Fruit fly (Drosophila melanogaster) whole organism, embryonic: ENCODE data around the gene p23.
A peak's percentile ranks its signal among the peaks of the same experiment; 100 is the strongest.

ENCODE experiments used
- Asciz ChIP-seq: fragments of 200-800 bp; sonication (Bioruptor generic); optimal IDR thresholded peaks from 2 replicates; lab custom pipeline; 2017; ENCODE audit warnings: missing biosample characterization, mild to moderate bottlenecking, missing genetic modification characterization, missing genetic modification reagents
- CG10654 ChIP-seq: fragments of 200-800 bp; sonication (Bioruptor generic); optimal IDR thresholded peaks from 2 replicates; lab custom pipeline; 2016; ENCODE audit warnings: missing biosample characterization, missing genetic modification characterization
- CG10979 ChIP-seq: fragments of 200-800 bp; sonication (Bioruptor generic); optimal IDR thresholded peaks from 2 replicates; lab custom pipeline; 2018; ENCODE audit warnings: missing biosample characterization, mild to moderate bottlenecking, missing genetic modification characterization, moderate library complexity
- CG11723 ChIP-seq: fragments of 200-800 bp; sonication (Bioruptor generic); optimal IDR thresholded peaks from 2 replicates; lab custom pipeline; 2017; ENCODE audit warnings: missing biosample characterization, mild to moderate bottlenecking, missing genetic modification characterization
- CG12219 ChIP-seq: fragments of 200-800 bp; sonication (Bioruptor generic); optimal IDR thresholded peaks from 3 replicates; lab custom pipeline; 2018; ENCODE audit warnings: missing biosample characterization, mild to moderate bottlenecking, missing genetic modification characterization
- CG12299 ChIP-seq: fragments of 200-800 bp; sonication (Bioruptor generic); optimal IDR thresholded peaks from 2 replicates; lab custom pipeline; 2018; ENCODE audit warnings: missing biosample characterization, mild to moderate bottlenecking, missing genetic modification characterization
- CG12942 ChIP-seq: fragments of 200-800 bp; sonication (Bioruptor generic); optimal IDR thresholded peaks from 3 replicates; lab custom pipeline; 2016; ENCODE audit warnings: missing biosample characterization, missing genetic modification characterization
- CG14441 ChIP-seq: fragments of 200-800 bp; sonication (Bioruptor generic); IDR thresholded peaks from 2 replicates; pipeline ENCODE4 v1.3.6; 2022; ENCODE audit warnings: missing biosample characterization, missing genetic modification characterization
- CG1529 ChIP-seq: fragments of 200-800 bp; sonication (Bioruptor generic); optimal IDR thresholded peaks from 3 replicates; lab custom pipeline; 2018; ENCODE audit warnings: missing biosample characterization, missing genetic modification characterization
- CG1603 ChIP-seq: fragments of 200-800 bp; sonication (Bioruptor generic); optimal IDR thresholded peaks from 2 replicates; lab custom pipeline; 2019; ENCODE audit warnings: missing biosample characterization, mild to moderate bottlenecking, missing genetic modification characterization, moderate library complexity
- CG16813 ChIP-seq: fragments of 200-800 bp; sonication (Bioruptor generic); IDR thresholded peaks from 3 replicates; pipeline ENCODE4 v1.3.6; 2022; ENCODE audit warnings: missing biosample characterization, missing genetic modification characterization; ENCODE audit not compliant: partially characterized antibody
- CG17802 ChIP-seq: fragments of 200-800 bp; sonication (Bioruptor generic); optimal IDR thresholded peaks from 2 replicates; lab custom pipeline; 2018; ENCODE audit warnings: missing biosample characterization, mild to moderate bottlenecking, missing genetic modification characterization, moderate library complexity
- CG30020 ChIP-seq: fragments of 200-800 bp; optimal IDR thresholded peaks from 2 replicates; lab custom pipeline; 2019; ENCODE audit warnings: missing biosample characterization, mild to moderate bottlenecking, missing genetic modification characterization, moderate library complexity
- CG30403 ChIP-seq: fragments of 200-800 bp; sonication (Bioruptor generic); optimal IDR thresholded peaks from 3 replicates; lab custom pipeline; 2016; ENCODE audit warnings: missing biosample characterization, missing genetic modification characterization
- CG31224 ChIP-seq: fragments of 200-800 bp; sonication (Bioruptor generic); IDR thresholded peaks from 2 replicates; pipeline ENCODE4 v1.3.6; 2022; ENCODE audit warnings: missing biosample characterization, missing genetic modification characterization
- CG33213 ChIP-seq: fragments of 200-800 bp; sonication (Bioruptor generic); optimal IDR thresholded peaks from 3 replicates; lab custom pipeline; 2016; ENCODE audit warnings: missing biosample characterization, missing genetic modification characterization
- CG4617 ChIP-seq: fragments of 200-800 bp; sonication (Bioruptor generic); optimal IDR thresholded peaks from 3 replicates; lab custom pipeline; 2016; ENCODE audit warnings: missing biosample characterization, missing genetic modification characterization, borderline replicate concordance
- CG4730 ChIP-seq: fragments of 200-800 bp; sonication (Bioruptor generic); IDR thresholded peaks from 2 replicates; pipeline ENCODE4 v1.3.6; 2022; ENCODE audit warnings: missing biosample characterization, missing genetic modification characterization
- CG7745 ChIP-seq: fragments of 200-800 bp; sonication (Bioruptor generic); optimal IDR thresholded peaks from 2 replicates; lab custom pipeline; 2018; ENCODE audit warnings: missing biosample characterization, mild to moderate bottlenecking, missing genetic modification characterization, moderate library complexity
- CG7786 ChIP-seq: fragments of 200-800 bp; sonication (Bioruptor generic); optimal IDR thresholded peaks from 2 replicates; lab custom pipeline; 2016; ENCODE audit warnings: missing biosample characterization, missing genetic modification characterization
- CG8765 ChIP-seq: fragments of 200-800 bp; sonication (Bioruptor generic); IDR thresholded peaks from 2 replicates; pipeline ENCODE4 v1.3.6; 2022; ENCODE audit warnings: missing biosample characterization, missing genetic modification characterization
- CG9932 ChIP-seq: fragments of 200-800 bp; sonication (Bioruptor generic); IDR thresholded peaks from 2 replicates; pipeline ENCODE4 v1.3.6; 2022; ENCODE audit warnings: missing biosample characterization, missing genetic modification characterization
- CrebB ChIP-seq: fragments of 200-800 bp; sonication (Bioruptor generic); optimal IDR thresholded peaks from 3 replicates; lab custom pipeline; 2018; ENCODE audit warnings: missing biosample characterization, mild to moderate bottlenecking, missing genetic modification characterization
- D19B ChIP-seq: fragments of 200-800 bp; sonication (Bioruptor generic); optimal IDR thresholded peaks from 2 replicates; lab custom pipeline; 2017; ENCODE audit warnings: missing biosample characterization, mild to moderate bottlenecking, missing genetic modification characterization
- E2f1 ChIP-seq: fragments of 200-800 bp; sonication (Bioruptor generic); IDR thresholded peaks from 2 replicates; pipeline ENCODE4 v1.3.6; 2022; ENCODE audit warnings: missing biosample characterization, missing genetic modification characterization
- E2f2 ChIP-seq: fragments of 200-800 bp; sonication (Bioruptor generic); IDR thresholded peaks from 2 replicates; pipeline ENCODE4 v1.3.6; 2022; ENCODE audit warnings: missing biosample characterization, missing genetic modification characterization
- Eip74EF ChIP-seq, 2 experiments: fragments of 200-800 bp in 1 of 2; fragments of >200 bp in 1 of 2; sonication (Bioruptor generic) in 1 of 2; optimal IDR thresholded peaks; 2 replicates each; lab custom pipeline; 2017 to 2019; ENCODE audit warnings: missing biosample characterization in 2 of 2, missing genetic modification characterization in 2 of 2, mild to moderate bottlenecking in 1 of 2, moderate library complexity in 1 of 2
- Ets97D ChIP-seq: fragments of 200-800 bp; sonication (Bioruptor generic); optimal IDR thresholded peaks from 3 replicates; lab custom pipeline; 2016; ENCODE audit warnings: missing biosample characterization, missing genetic modification characterization
- Fer3 ChIP-seq: fragments of 200-800 bp; sonication (Bioruptor generic); optimal IDR thresholded peaks from 2 replicates; lab custom pipeline; 2018; ENCODE audit warnings: missing biosample characterization, mild to moderate bottlenecking, missing genetic modification characterization, moderate library complexity
- HLHmδ ChIP-seq: fragments of 200-800 bp; sonication (Bioruptor generic); optimal IDR thresholded peaks from 2 replicates; lab custom pipeline; 2018; ENCODE audit warnings: missing biosample characterization, mild to moderate bottlenecking, missing genetic modification characterization, moderate library complexity
- MTF-1 ChIP-seq: fragments of 200-800 bp; sonication (Bioruptor generic); optimal IDR thresholded peaks from 2 replicates; lab custom pipeline; 2018; ENCODE audit warnings: missing biosample characterization, mild to moderate bottlenecking, missing genetic modification characterization, borderline replicate concordance
- Ptx1 ChIP-seq: fragments of 200-800 bp; sonication (Bioruptor generic); IDR thresholded peaks from 2 replicates; pipeline ENCODE4 v1.3.6; 2022; ENCODE audit warnings: missing biosample characterization, missing genetic modification characterization
- Xrp1 ChIP-seq: fragments of 200-800 bp; sonication (Bioruptor generic); IDR thresholded peaks from 2 replicates; pipeline ENCODE4 v1.3.6; 2022; ENCODE audit warnings: missing biosample characterization, missing genetic modification characterization
- corto ChIP-seq: fragments of 200-800 bp; sonication (Bioruptor generic); optimal IDR thresholded peaks from 2 replicates; lab custom pipeline; 2016; ENCODE audit warnings: missing biosample characterization, mild to moderate bottlenecking, missing genetic modification characterization, moderate library complexity
- crp ChIP-seq, 2 experiments: fragments of 200-800 bp; sonication (Bioruptor generic); optimal IDR thresholded peaks; 2 replicates in 1 of 2; 3 replicates in 1 of 2; lab custom pipeline; 2017; ENCODE audit warnings: missing biosample characterization in 2 of 2, missing genetic modification characterization in 2 of 2, mild to moderate bottlenecking in 1 of 2, moderate library complexity in 1 of 2
- cwo ChIP-seq: fragments of 200-800 bp; sonication (Bioruptor generic); optimal IDR thresholded peaks from 3 replicates; lab custom pipeline; 2017; ENCODE audit warnings: missing biosample characterization, missing genetic modification characterization, mild to moderate bottlenecking, moderate library complexity, missing genetic modification reagents
- eyg ChIP-seq: fragments of 200-800 bp; sonication (Bioruptor generic); optimal IDR thresholded peaks from 3 replicates; lab custom pipeline; 2016; ENCODE audit warnings: missing biosample characterization, missing genetic modification characterization
- fd3F ChIP-seq: fragments of 200-800 bp; sonication (Bioruptor generic); optimal IDR thresholded peaks from 2 replicates; lab custom pipeline; 2018; ENCODE audit warnings: missing biosample characterization, mild to moderate bottlenecking, missing genetic modification characterization, moderate library complexity
- hbn ChIP-seq: fragments of 200-800 bp; sonication (Bioruptor generic); IDR thresholded peaks from 2 replicates; pipeline ENCODE4 v1.3.6; 2022; ENCODE audit warnings: missing biosample characterization, missing genetic modification characterization; ENCODE audit not compliant: partially characterized antibody
- ind ChIP-seq: fragments of 200-800 bp; sonication (Bioruptor generic); optimal IDR thresholded peaks from 3 replicates; lab custom pipeline; 2016; ENCODE audit warnings: missing biosample characterization, missing genetic modification characterization
- insv ChIP-seq, 2 experiments: fragments of 200-800 bp; sonication (Bioruptor generic); optimal IDR thresholded peaks; 3 replicates each; lab custom pipeline; 2016 to 2018; ENCODE audit warnings: missing biosample characterization in 2 of 2, missing genetic modification characterization in 2 of 2
- maf-S ChIP-seq: fragments of 200-800 bp; sonication (Bioruptor generic); optimal IDR thresholded peaks from 2 replicates; lab custom pipeline; 2016; ENCODE audit warnings: missing biosample characterization, missing genetic modification characterization
- nerfin-1 ChIP-seq: fragments of 200-800 bp; sonication (Bioruptor generic); optimal IDR thresholded peaks from 3 replicates; lab custom pipeline; 2019; ENCODE audit warnings: missing biosample characterization, mild to moderate bottlenecking, missing genetic modification characterization, moderate library complexity
- rib ChIP-seq: fragments of 200-800 bp; sonication (Bioruptor generic); IDR thresholded peaks from 2 replicates; pipeline ENCODE4 v1.3.6; 2022; ENCODE audit warnings: missing biosample characterization, missing genetic modification characterization
- slou ChIP-seq: fragments of 200-800 bp; sonication (Bioruptor generic); optimal IDR thresholded peaks from 3 replicates; lab custom pipeline; 2016; ENCODE audit warnings: missing biosample characterization, missing genetic modification characterization
- sob ChIP-seq: fragments of 200-800 bp; sonication (Bioruptor generic); IDR thresholded peaks from 2 replicates; pipeline ENCODE4 v1.3.6; 2022; ENCODE audit warnings: missing biosample characterization, missing genetic modification characterization
- sqz ChIP-seq: fragments of 200-800 bp; sonication (Bioruptor generic); optimal IDR thresholded peaks from 3 replicates; lab custom pipeline; 2018; ENCODE audit warnings: missing biosample characterization, mild to moderate bottlenecking, missing genetic modification characterization
- stc ChIP-seq: fragments of 200-800 bp; sonication (Bioruptor generic); IDR thresholded peaks from 2 replicates; pipeline ENCODE4 v1.3.6; 2022; ENCODE audit warnings: missing biosample characterization, missing genetic modification characterization
- zen ChIP-seq: fragments of 200-800 bp; sonication (Bioruptor generic); optimal IDR thresholded peaks from 3 replicates; lab custom pipeline; 2018; ENCODE audit warnings: missing biosample characterization, mild to moderate bottlenecking, missing genetic modification characterization, moderate library complexity

The p23 gene

DNA sequence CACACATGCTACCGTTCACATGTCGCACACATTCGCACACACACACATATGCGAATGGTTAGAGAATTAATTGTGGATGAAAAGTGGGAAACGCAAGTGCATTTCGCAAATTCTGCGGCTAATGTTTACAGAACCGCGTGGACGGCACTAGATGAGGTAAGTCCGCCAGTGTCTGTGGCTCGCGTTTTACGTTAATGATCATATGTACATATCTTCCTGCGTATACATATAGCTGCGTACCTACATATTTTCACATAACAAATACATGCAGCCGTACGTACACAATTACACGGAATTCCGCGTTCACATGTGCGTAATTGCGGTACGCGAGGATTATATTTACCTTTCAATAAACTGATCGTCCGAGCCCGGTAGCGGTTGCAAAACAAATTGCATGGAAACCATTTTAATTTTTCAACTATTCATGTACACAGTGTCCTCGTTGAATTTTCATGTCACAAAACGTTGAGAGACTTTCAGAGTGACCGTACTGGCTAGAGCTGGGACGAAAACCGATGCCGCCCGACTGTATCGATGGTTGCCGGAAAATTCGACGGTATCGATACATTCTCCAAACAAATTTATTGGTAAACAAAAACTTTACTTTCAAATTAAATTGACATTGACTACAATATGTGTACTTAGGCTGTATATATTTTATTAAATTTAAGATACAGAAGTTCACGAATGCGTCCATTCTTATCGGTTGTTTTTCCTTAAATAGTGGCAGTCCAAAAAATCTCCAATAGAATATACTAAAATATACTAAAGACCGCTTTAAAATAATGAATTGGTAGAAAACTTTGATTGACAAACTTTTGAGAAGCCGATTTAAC is 47.6 kb downstream of the p23 start, which contains the start of gene hyd (continued):
- no peak for TF ChIP-seq maf-S (GFP tag; lab: Kevin White, UChicago)
- no peak for TF ChIP-seq CG8765 (GFP tag; lab: Robert Waterston, UW)
- TF ChIP-seq hbn (GFP tag; lab: Robert Waterston, UW) = peak; percentile 73
- no peak for TF ChIP-seq CG12219 (GFP tag; lab: Kevin White, UChicago)
- peak; percentile 45 for TF ChIP-seq CG9932 (GFP tag; lab: Robert Waterston, UW)
- TF ChIP-seq Fer3 (tag; lab: Kevin White, UChicago) = no peak
- no peak for TF ChIP-seq stc (GFP tag; lab: Robert Waterston, UW)
- no peak for TF ChIP-seq HLHmδ (GFP tag; lab: Kevin White, UChicago)
- TF ChIP-seq E2f1 (GFP tag; lab: Robert Waterston, UW) = no peak
- no peak for TF ChIP-seq CG10979 (tag; lab: Kevin White, UChicago)
- TF ChIP-seq CG17802 (tag; lab: Kevin White, UChicago) = no peak
- no peak for TF ChIP-seq fd3F (GFP tag; lab: Kevin White, UChicago)
- no peak for TF ChIP-seq crp (GFP tag; optimal IDR thresholded peaks at IDR 0.05; lab: Kevin White, UChicago)
- no peak for TF ChIP-seq CG14441 (GFP tag; lab: Robert Waterston, UW)
- TF ChIP-seq ind (GFP tag; lab: Kevin White, UChicago) = no peak
- no peak for TF ChIP-seq Xrp1
- TF ChIP-seq CG31224 (GFP tag; lab: Robert Waterston, UW) = no peak
- TF ChIP-seq MTF-1 (GFP tag; lab: Kevin White, UChicago) = no peak
- TF ChIP-seq Ets97D (GFP tag; lab: Kevin White, UChicago) = peak; percentile 51
- no peak for TF ChIP-seq CG1603 (tag; lab: Kevin White, UChicago)
- TF ChIP-seq CG12299 (tag; lab: Kevin White, UChicago) = no peak
- no peak for TF ChIP-seq eyg
- TF ChIP-seq zen (tag; lab: Kevin White, UChicago) = no peak
- no peak for TF ChIP-seq CG30403 (GFP tag; lab: Kevin White, UChicago)
- TF ChIP-seq CG30020 (tag; lab: Kevin White, UChicago) = peak; percentile 51
- TF ChIP-seq sob (GFP tag; lab: Robert Waterston, UW) = no peak
- TF ChIP-seq nerfin-1 (tag; lab: Kevin White, UChicago) = peak; percentile 89
- no peak for TF ChIP-seq CG12942 (GFP tag; lab: Kevin White, UChicago)
- TF ChIP-seq CG4730 (GFP tag; lab: Robert Waterston, UW) = no peak
- TF ChIP-seq D19B (GFP tag; lab: Kevin White, UChicago) = no peak
- TF ChIP-seq cwo (GFP tag; lab: Kevin White, UChicago) = no peak
- no peak for TF ChIP-seq CG7745 (tag; lab: Kevin White, UChicago)
- no peak for TF ChIP-seq CG33213 (GFP tag; lab: Kevin White, UChicago)
- TF ChIP-seq CG1529 (GFP tag; lab: Kevin White, UChicago) = no peak
- TF ChIP-seq Asciz (GFP tag; lab: Kevin White, UChicago) = no peak
- no peak for TF ChIP-seq CG11723 (GFP tag; lab: Kevin White, UChicago)
- TF ChIP-seq CG4617 (GFP tag; lab: Kevin White, UChicago) = peak; percentile 88
- no peak for TF ChIP-seq CG10654
- peak; percentile 87 for TF ChIP-seq CG16813 (GFP tag; lab: Robert Waterston, UW)
- TF ChIP-seq Eip74EF (GFP tag; optimal IDR thresholded peaks at IDR 0.05; lab: Kevin White, UChicago) = no peak
- no peak for TF ChIP-seq sqz (GFP tag; lab: Kevin White, UChicago)
- TF ChIP-seq rib = no peak
- no peak for TF ChIP-seq CrebB (tag; lab: Kevin White, UChicago)
- TF ChIP-seq CG7786 (GFP tag; lab: Kevin White, UChicago) = no peak
- TF ChIP-seq corto (GFP tag; lab: Kevin White, UChicago) = no peak
- TF ChIP-seq E2f2 (GFP tag; lab: Robert Waterston, UW) = peak; percentile 51; the same call in 1 of the 2 replicates
- TF ChIP-seq Ptx1 = no peak
- TF ChIP-seq slou (GFP tag; lab: Kevin White, UChicago) = no peak
- peak in 1 of 2 experiments; percentile 14 for TF ChIP-seq insv (GFP tag; optimal IDR thresholded peaks at IDR 0.05; lab: Kevin White, UChicago)
